Worm (Caenorhabditis elegans) whole organism, L1 larva: Measurements from ENCODE around the gene C35A5.3.

Source experiments
- C16A3.4 ChIP-seq: fragments of 150-350 bp; optimal IDR thresholded peaks from 2 replicates; lab custom pipeline; 2014; ENCODE audit warnings: missing biosample characterization, missing genetic modification characterization
- F16B12.6 ChIP-seq: fragments of 150-350 bp; optimal IDR thresholded peaks from 2 replicates; lab custom pipeline; 2014; ENCODE audit warnings: missing biosample characterization, missing genetic modification characterization
- Y116A8C.19 ChIP-seq: sonication (generic microtip); optimal IDR thresholded peaks from 2 replicates; lab custom pipeline; 2016; ENCODE audit warnings: missing compliant biosample characterization, missing genetic modification characterization, borderline replicate concordance
- alr-1 ChIP-seq: fragments of 200-800 bp; sonication (Bioruptor generic); optimal IDR thresholded peaks from 2 replicates; lab custom pipeline; 2018; ENCODE audit warnings: borderline replicate concordance, mild to moderate bottlenecking, missing genetic modification characterization, missing compliant biosample characterization
- aly-2 ChIP-seq: fragments of 150-350 bp; optimal IDR thresholded peaks from 2 replicates; lab custom pipeline; 2014; ENCODE audit warnings: missing biosample characterization, missing genetic modification characterization
- ama-1 ChIP-seq: fragments of 150-350 bp; optimal IDR thresholded peaks from 2 replicates; lab custom pipeline; 2014
- blmp-1 ChIP-seq: fragments of 150-350 bp; optimal IDR thresholded peaks from 2 replicates; lab custom pipeline; 2014; ENCODE audit warnings: missing biosample characterization, missing genetic modification characterization
- ceh-63 ChIP-seq: fragments of 200-800 bp; sonication (Bioruptor generic); optimal IDR thresholded peaks from 2 replicates; lab custom pipeline; 2018; ENCODE audit warnings: mild to moderate bottlenecking, missing genetic modification characterization, missing compliant biosample characterization
- ceh-8 ChIP-seq: fragments of 200-800 bp; sonication (Bioruptor generic); optimal IDR thresholded peaks from 2 replicates; lab custom pipeline; 2018; ENCODE audit warnings: mild to moderate bottlenecking, missing genetic modification characterization, moderate library complexity, missing compliant biosample characterization
- ceh-88 ChIP-seq: fragments of 200-800 bp; sonication (Bioruptor generic); IDR thresholded peaks from 2 replicates; pipeline ENCODE4 v1.3.6; 2022; ENCODE audit warnings: missing genetic modification characterization, missing compliant biosample characterization
- ces-1 ChIP-seq: fragments of 150-350 bp; optimal IDR thresholded peaks from 2 replicates; lab custom pipeline; 2014; ENCODE audit warnings: missing biosample characterization, missing genetic modification reagents, missing genetic modification characterization
- dpl-1 ChIP-seq, 3 experiments: fragments of 150-350 bp in 2 of 3; sonication (generic microtip) in 1 of 3; optimal IDR thresholded peaks; 2 replicates each; lab custom pipeline; 2014 to 2017; ENCODE audit warnings: missing biosample characterization in 3 of 3, missing genetic modification characterization in 3 of 3, missing genetic modification reagents in 3 of 3
- dsc-1 ChIP-seq: sonication (generic microtip); optimal IDR thresholded peaks from 2 replicates; lab custom pipeline; 2016; ENCODE audit warnings: mild to moderate bottlenecking, missing genetic modification characterization, missing compliant biosample characterization
- efl-1 ChIP-seq, 4 experiments: fragments of 150-350 bp; optimal IDR thresholded peaks in 3 of 4; peaks in 1 of 4; 1 replicate in 1 of 4; 2 replicates in 3 of 4; lab custom pipeline; 2014; ENCODE audit warnings: missing biosample characterization in 2 of 4, missing genetic modification characterization in 2 of 4, missing genetic modification reagents in 2 of 4
- efl-3 ChIP-seq: fragments of 200-800 bp; sonication (Bioruptor generic); optimal IDR thresholded peaks from 2 replicates; lab custom pipeline; 2018; ENCODE audit warnings: mild to moderate bottlenecking, missing genetic modification characterization, missing compliant biosample characterization
- egl-13 ChIP-seq: sonication (generic microtip); optimal IDR thresholded peaks from 2 replicates; lab custom pipeline; 2016; ENCODE audit warnings: missing genotype, missing genetic modification reagents, missing genetic modification characterization, missing compliant biosample characterization
- elt-2 ChIP-seq: sonication (generic microtip); optimal IDR thresholded peaks from 2 replicates; lab custom pipeline; 2016; ENCODE audit warnings: missing genetic modification characterization, mild to moderate bottlenecking, inconsistent platforms, missing compliant biosample characterization, missing genetic modification reagents
- ets-5 ChIP-seq: fragments of 200-800 bp; sonication (Bioruptor generic); IDR thresholded peaks from 2 replicates; pipeline ENCODE4 v1.3.6; 2022; ENCODE audit warnings: missing genetic modification characterization, missing compliant biosample characterization
- fkh-10 ChIP-seq: sonication (generic microtip); optimal IDR thresholded peaks from 2 replicates; lab custom pipeline; 2017; ENCODE audit warnings: missing biosample characterization, missing genetic modification reagents, missing genetic modification characterization
- fkh-4 ChIP-seq: sonication (generic microtip); optimal IDR thresholded peaks from 2 replicates; lab custom pipeline; 2016; ENCODE audit warnings: missing compliant biosample characterization, missing genetic modification characterization, borderline replicate concordance
- fos-1 ChIP-seq: fragments of 150-350 bp; optimal IDR thresholded peaks from 2 replicates; lab custom pipeline; 2014; ENCODE audit warnings: missing biosample characterization, missing genetic modification characterization
- grh-1 ChIP-seq: fragments of 200-800 bp; sonication (Bioruptor generic); IDR thresholded peaks from 2 replicates; pipeline ENCODE4 v1.3.6; 2022; ENCODE audit warnings: missing genetic modification reagents, missing genetic modification characterization, missing compliant biosample characterization
- hlh-17 ChIP-seq: fragments of 200-800 bp; sonication (Bioruptor generic); optimal IDR thresholded peaks from 2 replicates; lab custom pipeline; 2018; ENCODE audit warnings: missing genetic modification characterization, mild to moderate bottlenecking, missing compliant biosample characterization, moderate library complexity, borderline replicate concordance
- hlh-4 ChIP-seq: sonication (generic microtip); optimal IDR thresholded peaks from 2 replicates; lab custom pipeline; 2016; ENCODE audit warnings: mild to moderate bottlenecking, missing genetic modification characterization, missing compliant biosample characterization
- hpl-2 ChIP-seq: fragments of 150-350 bp; optimal IDR thresholded peaks from 2 replicates; lab custom pipeline; 2014; ENCODE audit warnings: missing biosample characterization, missing genetic modification reagents, missing genetic modification characterization
- irx-1 ChIP-seq: sonication (generic microtip); optimal IDR thresholded peaks from 2 replicates; lab custom pipeline; 2016; ENCODE audit warnings: missing genetic modification characterization, missing compliant biosample characterization
- mab-9 ChIP-seq: fragments of 200-800 bp; sonication (Bioruptor generic); IDR thresholded peaks from 2 replicates; pipeline ENCODE4 v1.3.6; 2022; ENCODE audit warnings: missing genetic modification reagents, missing genetic modification characterization, missing compliant biosample characterization
- mdl-1 ChIP-seq, 2 experiments: fragments of 150-350 bp; optimal IDR thresholded peaks; 2 replicates each; lab custom pipeline; 2014 to 2017; ENCODE audit warnings: missing biosample characterization in 2 of 2, missing genetic modification characterization in 2 of 2, inconsistent platforms in 1 of 2
- mef-2 ChIP-seq: fragments of 150-350 bp; optimal IDR thresholded peaks from 2 replicates; lab custom pipeline; 2014; ENCODE audit warnings: missing biosample characterization, missing genetic modification characterization
- mep-1 ChIP-seq: fragments of 150-350 bp; optimal IDR thresholded peaks from 2 replicates; lab custom pipeline; 2014; ENCODE audit warnings: missing biosample characterization, missing genetic modification characterization
- nhr-11 ChIP-seq: fragments of 150-350 bp; optimal IDR thresholded peaks from 2 replicates; lab custom pipeline; 2014; ENCODE audit warnings: missing biosample characterization, missing genetic modification characterization
- nhr-12 ChIP-seq: sonication (generic microtip); optimal IDR thresholded peaks from 2 replicates; lab custom pipeline; 2017; ENCODE audit warnings: missing biosample characterization, missing genetic modification characterization
- nhr-20 ChIP-seq: sonication (generic microtip); optimal IDR thresholded peaks from 2 replicates; lab custom pipeline; 2016; ENCODE audit warnings: mild to moderate bottlenecking, missing genetic modification characterization, missing compliant biosample characterization
- nhr-47 ChIP-seq: sonication (generic microtip); optimal IDR thresholded peaks from 2 replicates; lab custom pipeline; 2016; ENCODE audit warnings: mild to moderate bottlenecking, missing genetic modification characterization, moderate library complexity, missing compliant biosample characterization
- nhr-71 ChIP-seq: sonication (generic microtip); optimal IDR thresholded peaks from 2 replicates; lab custom pipeline; 2016; ENCODE audit warnings: mild to moderate bottlenecking, missing genetic modification characterization, moderate library complexity, missing compliant biosample characterization
- nhr-76 ChIP-seq: sonication (generic microtip); optimal IDR thresholded peaks from 2 replicates; lab custom pipeline; 2017; ENCODE audit warnings: missing biosample characterization, missing genetic modification characterization
- nhr-77 ChIP-seq: fragments of 150-350 bp; optimal IDR thresholded peaks from 2 replicates; lab custom pipeline; 2014; ENCODE audit warnings: missing biosample characterization, missing genetic modification characterization
- nhr-85 ChIP-seq: sonication (generic microtip); peaks from one replicate; lab custom pipeline; 2016; ENCODE audit warnings: missing genetic modification characterization, inconsistent platforms, missing compliant biosample characterization
- nhr-90 ChIP-seq: sonication (generic microtip); optimal IDR thresholded peaks from 2 replicates; lab custom pipeline; 2016; ENCODE audit warnings: mild to moderate bottlenecking, missing genetic modification characterization, missing compliant biosample characterization; ENCODE audit not compliant: poor library complexity
- pag-3 ChIP-seq: sonication (generic microtip); optimal IDR thresholded peaks from 2 replicates; lab custom pipeline; 2017; ENCODE audit warnings: missing genetic modification characterization, mild to moderate bottlenecking, missing compliant biosample characterization, antibody characterized with exemption, borderline replicate concordance; ENCODE audit not compliant: insufficient read depth
- rnt-1 ChIP-seq: sonication (generic microtip); optimal IDR thresholded peaks from 2 replicates; lab custom pipeline; 2016; ENCODE audit warnings: mild to moderate bottlenecking, missing genetic modification characterization, moderate library complexity, missing compliant biosample characterization
- snpc-4 ChIP-seq: fragments of 150-350 bp; optimal IDR thresholded peaks from 2 replicates; lab custom pipeline; 2014; ENCODE audit warnings: missing biosample characterization, missing genetic modification characterization
- sup-37 ChIP-seq: fragments of 200-800 bp; sonication (Bioruptor generic); optimal IDR thresholded peaks from 2 replicates; lab custom pipeline; 2018; ENCODE audit warnings: mild to moderate bottlenecking, missing genetic modification characterization, missing compliant biosample characterization
- swsn-7 ChIP-seq: sonication (generic microtip); optimal IDR thresholded peaks from 2 replicates; lab custom pipeline; 2016; ENCODE audit warnings: missing genetic modification characterization, missing compliant biosample characterization
- tbx-2 ChIP-seq: sonication (generic microtip); optimal IDR thresholded peaks from 2 replicates; lab custom pipeline; 2016; ENCODE audit warnings: missing genetic modification characterization, missing compliant biosample characterization
- tlp-1 ChIP-seq: fragments of 150-350 bp; optimal IDR thresholded peaks from 2 replicates; lab custom pipeline; 2014; ENCODE audit warnings: missing biosample characterization, missing genetic modification characterization
- unc-86 ChIP-seq: sonication (generic microtip); optimal IDR thresholded peaks from 2 replicates; lab custom pipeline; 2016; ENCODE audit warnings: missing genetic modification characterization, missing compliant biosample characterization
- vab-15 ChIP-seq: sonication (generic microtip); optimal IDR thresholded peaks from 2 replicates; lab custom pipeline; 2017; ENCODE audit warnings: missing genotype, mild to moderate bottlenecking, missing genetic modification characterization, missing compliant biosample characterization
- xbp-1 ChIP-seq: sonication (generic microtip); optimal IDR thresholded peaks from 2 replicates; lab custom pipeline; 2016; ENCODE audit warnings: missing genetic modification characterization, missing compliant biosample characterization
- zag-1 ChIP-seq: fragments of 150-350 bp; optimal IDR thresholded peaks from 2 replicates; lab custom pipeline; 2014; ENCODE audit warnings: missing biosample characterization, missing genetic modification characterization
- zip-4 ChIP-seq: fragments of 200-800 bp; sonication (Bioruptor generic); optimal IDR thresholded peaks from 2 replicates; lab custom pipeline; 2018; ENCODE audit warnings: mild to moderate bottlenecking, missing genetic modification characterization, moderate library complexity, missing compliant biosample characterization
- ztf-11 ChIP-seq, 2 experiments: sonication (generic microtip); optimal IDR thresholded peaks; 2 replicates each; lab custom pipeline; 2016 to 2017; ENCODE audit warnings: missing genetic modification characterization in 2 of 2, missing biosample characterization in 1 of 2, missing compliant biosample characterization in 1 of 2

The C35A5.3 gene

ce11 chrV:10466607-10467092 is 34.5 kb downstream of the C35A5.3 start:
- TF ChIP-seq dpl-1 (GFP tag; optimal IDR thresholded peaks at IDR 0.05; lab: Kevin White, UChicago) (peak; percentile 62 to 71 (median 64)), ztf-11 (tag; optimal IDR thresholded peaks at IDR 0.05; lab: Kevin White, UChicago) (peak in 1 of 2 experiments; percentile 46), ceh-63 (GFP tag; lab: Kevin White, UChicago) (no peak), aly-2 (tag; lab: Kevin White, UChicago) (peak; percentile 78), unc-86 (tag; lab: Kevin White, UChicago) (peak; percentile 95), ces-1 (GFP tag; lab: Kevin White, UChicago) (peak; percentile 26), mab-9 (peak; percentile 80), ceh-8 (GFP tag; lab: Kevin White, UChicago) (peak; percentile 77), tbx-2 (peak; percentile 95), nhr-20 (tag; lab: Kevin White, UChicago) (peak; percentile 98), egl-13 (tag; lab: Kevin White, UChicago) (peak; percentile 93), snpc-4 (tag; lab: Kevin White, UChicago) (peak; percentile 60), pag-3 (no peak), nhr-12 (tag; lab: Kevin White, UChicago) (no peak), ets-5 (GFP tag; lab: Robert Waterston, UW) (no peak), nhr-90 (tag; lab: Kevin White, UChicago) (peak; percentile 90), xbp-1 (tag; lab: Kevin White, UChicago) (peak; percentile 86), tlp-1 (tag; lab: Kevin White, UChicago) (no peak), zag-1 (tag; lab: Kevin White, UChicago) (peak; percentile 93), zip-4 (peak; percentile 56), nhr-76 (tag; lab: Kevin White, UChicago) (peak; percentile 47), fkh-10 (GFP tag; lab: Kevin White, UChicago) (peak; percentile 95), fkh-4 (tag; lab: Kevin White, UChicago) (no peak), hpl-2 (peak; percentile 44), efl-1 (optimal IDR thresholded peaks at IDR 0.05; lab: Kevin White, UChicago) (peak; percentile 85 to 91), efl-1 (GFP tag; optimal IDR thresholded peaks at IDR 0.05 in 1 of 2; lab: Kevin White, UChicago) (peak; percentile 55 to 96), C16A3.4 (peak; percentile 95), sup-37 (peak; percentile 15), rnt-1 (peak; percentile 89), hlh-17 (GFP tag; lab: Kevin White, UChicago) (no peak), vab-15 (tag; lab: Kevin White, UChicago) (peak; percentile 67), swsn-7 (tag; lab: Kevin White, UChicago) (peak; percentile 95), hlh-4 (tag; lab: Kevin White, UChicago) (no peak), fos-1 (tag; lab: Kevin White, UChicago) (peak; percentile 95), mep-1 (tag; lab: Kevin White, UChicago) (peak; percentile 95), ama-1 (lab: Kevin White, UChicago) (peak; percentile 76), dsc-1 (tag; lab: Kevin White, UChicago) (peak; percentile 92), nhr-77 (tag; lab: Kevin White, UChicago) (peak; percentile 96), Y116A8C.19 (tag; lab: Kevin White, UChicago) (no peak), nhr-85 (tag; lab: Kevin White, UChicago) (peak; percentile 99), F16B12.6 (tag; lab: Kevin White, UChicago) (peak; percentile 24), efl-3 (no peak), irx-1 (tag; lab: Kevin White, UChicago) (peak; percentile 84), alr-1 (tag; lab: Kevin White, UChicago) (no peak), mef-2 (tag; lab: Kevin White, UChicago) (peak; percentile 70), elt-2 (tag; lab: Kevin White, UChicago) (peak; percentile 69), blmp-1 (peak; percentile 94), nhr-47 (tag; lab: Kevin White, UChicago) (peak; percentile 95), nhr-11 (tag; lab: Kevin White, UChicago) (peak; percentile 93), nhr-71 (peak; percentile 98), mdl-1 (tag; optimal IDR thresholded peaks at IDR 0.05; lab: Kevin White, UChicago) (peak; percentile 90 to 99), grh-1 (GFP tag; lab: Robert Waterston, UW) (peak; percentile 74), ceh-88 (peak; percentile 72; the same call in 1 of the 2 replicates)
